Worm (Caenorhabditis elegans) whole organism, young adult: ENCODE data around the gene R151.8.

ENCODE experiments used
- B0035.1 ChIP-seq: sonication (generic microtip); optimal IDR thresholded peaks from 2 replicates; lab custom pipeline; 2016; ENCODE audit warnings: missing genetic modification characterization, mild to moderate bottlenecking, missing compliant biosample characterization, missing genotype, missing genetic modification reagents
- B0261.1 ChIP-seq: sonication (generic microtip); optimal IDR thresholded peaks from 2 replicates; lab custom pipeline; 2016; ENCODE audit warnings: mild to moderate bottlenecking, missing genetic modification characterization, moderate library complexity, missing compliant biosample characterization
- F23B12.7 ChIP-seq: sonication (generic microtip); optimal IDR thresholded peaks from 2 replicates; lab custom pipeline; 2017; ENCODE audit warnings: missing genetic modification characterization, mild to moderate bottlenecking, missing compliant biosample characterization, antibody characterized with exemption, moderate library complexity; ENCODE audit not compliant: insufficient read depth
- F33H1.4 ChIP-seq: fragments of 200-800 bp; sonication (Bioruptor generic); IDR thresholded peaks from 2 replicates; pipeline ENCODE4 v1.3.6; 2022; ENCODE audit warnings: missing genetic modification reagents, missing genetic modification characterization, missing compliant biosample characterization
- F37B4.10 ChIP-seq: fragments of 200-800 bp; sonication (Bioruptor generic); IDR thresholded peaks from 2 replicates; pipeline ENCODE4 v1.3.6; 2022; ENCODE audit warnings: missing genetic modification characterization, missing compliant biosample characterization
- F39B2.1 ChIP-seq: fragments of 200-800 bp; sonication (Bioruptor generic); IDR thresholded peaks from 2 replicates; pipeline ENCODE4 v1.3.6; 2022; ENCODE audit warnings: missing genetic modification reagents, missing genetic modification characterization, missing compliant biosample characterization
- F49E8.2 ChIP-seq: sonication (generic microtip); optimal IDR thresholded peaks from 3 replicates; lab custom pipeline; 2017; ENCODE audit warnings: missing genetic modification characterization, mild to moderate bottlenecking, missing compliant biosample characterization, antibody characterized with exemption, moderate library complexity; ENCODE audit not compliant: insufficient read depth
- K11D2.4 ChIP-seq: fragments of 200-800 bp; sonication (Bioruptor generic); IDR thresholded peaks from 2 replicates; pipeline ENCODE4 v1.3.6; 2022; ENCODE audit warnings: missing genetic modification reagents, missing genetic modification characterization, missing compliant biosample characterization
- Y79H2A.3 ChIP-seq: fragments of 200-800 bp; sonication (Bioruptor generic); conservative IDR thresholded peaks from 2 replicates; pipeline ENCODE4 v1.3.6; 2022; ENCODE audit warnings: missing genetic modification reagents, missing genetic modification characterization, missing compliant biosample characterization
- Y95B8A.8 ChIP-seq: fragments of 200-800 bp; sonication (Bioruptor generic); IDR thresholded peaks from 2 replicates; pipeline ENCODE4 v1.3.6; 2022; ENCODE audit warnings: missing genetic modification reagents, missing genetic modification characterization, missing compliant biosample characterization
- ama-1 ChIP-seq, 3 experiments: fragments of 150-350 bp in 1 of 3; sonication (generic microtip) in 2 of 3; optimal IDR thresholded peaks; 2 replicates each; lab custom pipeline; 2014 to 2018; ENCODE audit warnings: missing biosample characterization in 2 of 3, missing genetic modification characterization in 2 of 3, missing genetic modification reagents in 2 of 3
- athp-1 ChIP-seq: sonication (generic microtip); optimal IDR thresholded peaks from 2 replicates; lab custom pipeline; 2017; ENCODE audit warnings: mild to moderate bottlenecking, missing genetic modification characterization, missing compliant biosample characterization
- attf-3 ChIP-seq: fragments of 200-800 bp; sonication (Bioruptor generic); conservative IDR thresholded peaks from 2 replicates; pipeline ENCODE4 v1.3.6; 2022; ENCODE audit warnings: missing genetic modification reagents, missing genetic modification characterization, missing compliant biosample characterization
- attf-5 ChIP-seq: fragments of 200-800 bp; sonication (Bioruptor generic); optimal IDR thresholded peaks from 2 replicates; lab custom pipeline; 2018; ENCODE audit warnings: mild to moderate bottlenecking, missing genetic modification characterization, missing compliant biosample characterization
- bed-2 ChIP-seq: fragments of 200-800 bp; sonication (Bioruptor generic); IDR thresholded peaks from 2 replicates; pipeline ENCODE4 v1.3.6; 2022; ENCODE audit warnings: missing genetic modification reagents, missing genetic modification characterization, missing compliant biosample characterization
- cebp-1 ChIP-seq, 2 experiments: fragments of 200-800 bp in 1 of 2; sonication (Bioruptor generic) in 1 of 2; sonication (generic microtip) in 1 of 2; IDR thresholded peaks in 1 of 2; optimal IDR thresholded peaks in 1 of 2; 2 replicates each; pipeline versions ENCODE4 v1.3.6 to Lab custom; 2017 to 2022; ENCODE audit warnings: missing compliant biosample characterization in 2 of 2, missing genetic modification characterization in 2 of 2, mild to moderate bottlenecking in 1 of 2, missing genetic modification reagents in 1 of 2, moderate library complexity in 1 of 2
- ceh-100 ChIP-seq: fragments of 200-800 bp; sonication (Bioruptor generic); IDR thresholded peaks from 2 replicates; pipeline ENCODE4 v1.3.6; 2022; ENCODE audit warnings: missing genetic modification reagents, missing genetic modification characterization, missing compliant biosample characterization
- ceh-27 ChIP-seq: fragments of 200-800 bp; sonication (Bioruptor generic); optimal IDR thresholded peaks from 2 replicates; lab custom pipeline; 2018; ENCODE audit warnings: mild to moderate bottlenecking, missing genetic modification characterization, moderate library complexity, missing compliant biosample characterization
- ceh-40 ChIP-seq: fragments of 200-800 bp; sonication (Bioruptor generic); IDR thresholded peaks from 2 replicates; pipeline ENCODE4 v1.3.6; 2022; ENCODE audit warnings: missing genetic modification characterization, missing compliant biosample characterization
- ceh-79 ChIP-seq: sonication (generic microtip); optimal IDR thresholded peaks from 2 replicates; lab custom pipeline; 2017; ENCODE audit warnings: mild to moderate bottlenecking, missing genetic modification characterization, missing compliant biosample characterization
- ceh-91 ChIP-seq: fragments of 200-800 bp; sonication (Bioruptor generic); IDR thresholded peaks from 2 replicates; pipeline ENCODE4 v1.3.6; 2022; ENCODE audit warnings: missing genetic modification reagents, missing genetic modification characterization, missing compliant biosample characterization
- dox-1 ChIP-seq: fragments of 200-800 bp; sonication (Bioruptor generic); IDR thresholded peaks from 2 replicates; pipeline ENCODE4 v1.3.6; 2022; ENCODE audit warnings: missing genetic modification reagents, missing genetic modification characterization, missing compliant biosample characterization
- efl-1 ChIP-seq: fragments of 150-350 bp; optimal IDR thresholded peaks from 2 replicates; lab custom pipeline; 2014; ENCODE audit warnings: missing biosample characterization, missing genetic modification reagents, missing genetic modification characterization
- egl-18 ChIP-seq: fragments of 200-800 bp; sonication (Bioruptor generic); IDR thresholded peaks from 2 replicates; pipeline ENCODE4 v1.3.6; 2022; ENCODE audit warnings: missing genetic modification reagents, missing genetic modification characterization, missing compliant biosample characterization
- ekl-4 ChIP-seq: fragments of 200-800 bp; sonication (Bioruptor generic); IDR thresholded peaks from 2 replicates; pipeline ENCODE4 v1.3.6; 2022; ENCODE audit warnings: missing genetic modification reagents, missing genetic modification characterization, missing compliant biosample characterization
- gei-17 ChIP-seq: fragments of 200-800 bp; sonication (Bioruptor generic); optimal IDR thresholded peaks from 2 replicates; lab custom pipeline; 2018; ENCODE audit warnings: mild to moderate bottlenecking, missing genetic modification characterization, missing compliant biosample characterization
- hmg-1.2 ChIP-seq: fragments of 200-800 bp; sonication (Bioruptor generic); IDR thresholded peaks from 2 replicates; pipeline ENCODE4 v1.3.6; 2022; ENCODE audit warnings: missing genetic modification reagents, missing genetic modification characterization, missing compliant biosample characterization
- lag-1 ChIP-seq: fragments of 200-800 bp; sonication (Bioruptor generic); IDR thresholded peaks from 2 replicates; pipeline ENCODE4 v1.3.6; 2022; ENCODE audit warnings: missing genetic modification reagents, missing genetic modification characterization, missing compliant biosample characterization
- let-607 ChIP-seq, 2 experiments: fragments of 200-800 bp in 1 of 2; sonication (Bioruptor generic) in 1 of 2; sonication (generic microtip) in 1 of 2; optimal IDR thresholded peaks; 2 replicates each; lab custom pipeline; 2016 to 2018; ENCODE audit warnings: mild to moderate bottlenecking in 2 of 2, missing compliant biosample characterization in 2 of 2, missing genetic modification characterization in 2 of 2, moderate library complexity in 2 of 2, missing genotype in 1 of 2
- lin-40 ChIP-seq: sonication (generic microtip); optimal IDR thresholded peaks from 2 replicates; lab custom pipeline; 2016; ENCODE audit warnings: missing genetic modification characterization, mild to moderate bottlenecking, missing compliant biosample characterization, missing genotype, missing genetic modification reagents
- lin-54 ChIP-seq: fragments of 200-800 bp; sonication (Bioruptor generic); optimal IDR thresholded peaks from 2 replicates; lab custom pipeline; 2018; ENCODE audit warnings: mild to moderate bottlenecking, missing genetic modification characterization, missing compliant biosample characterization
- lsy-27 ChIP-seq: sonication (generic microtip); optimal IDR thresholded peaks from 2 replicates; lab custom pipeline; 2017; ENCODE audit warnings: missing genetic modification characterization, mild to moderate bottlenecking, missing compliant biosample characterization, antibody characterized with exemption, missing genotype, borderline replicate concordance; ENCODE audit not compliant: insufficient read depth
- madf-3 ChIP-seq: fragments of 200-800 bp; sonication (Bioruptor generic); IDR thresholded peaks from 2 replicates; pipeline ENCODE4 v1.3.6; 2022; ENCODE audit warnings: missing genetic modification reagents, missing genetic modification characterization, missing compliant biosample characterization
- madf-6 ChIP-seq: fragments of 200-800 bp; sonication (Bioruptor generic); IDR thresholded peaks from 2 replicates; pipeline ENCODE4 v1.3.6; 2022; ENCODE audit warnings: missing genetic modification reagents, missing genetic modification characterization, missing compliant biosample characterization
- mxl-1 ChIP-seq: sonication (generic microtip); optimal IDR thresholded peaks from 2 replicates; lab custom pipeline; 2016; ENCODE audit warnings: missing genetic modification characterization, missing compliant biosample characterization
- nfya-1 ChIP-seq: sonication (generic microtip); optimal IDR thresholded peaks from 2 replicates; lab custom pipeline; 2017; ENCODE audit warnings: antibody characterized with exemption, missing compliant biosample characterization, missing genetic modification characterization, borderline replicate concordance; ENCODE audit not compliant: insufficient read depth
- nfyb-1 ChIP-seq: fragments of 200-800 bp; sonication (Bioruptor generic); IDR thresholded peaks from 2 replicates; pipeline ENCODE4 v1.3.6; 2022; ENCODE audit warnings: missing genetic modification reagents, missing genetic modification characterization, missing compliant biosample characterization
- nhr-179 ChIP-seq: sonication (generic microtip); optimal IDR thresholded peaks from 2 replicates; lab custom pipeline; 2016; ENCODE audit warnings: mild to moderate bottlenecking, missing genetic modification characterization, missing compliant biosample characterization
- nhr-80 ChIP-seq: sonication (generic microtip); optimal IDR thresholded peaks from 2 replicates; lab custom pipeline; 2016; ENCODE audit warnings: missing genetic modification characterization, missing compliant biosample characterization
- pha-4 ChIP-seq: fragments of 150-350 bp; sonication (generic microtip); optimal IDR thresholded peaks from 2 replicates; lab custom pipeline; 2014; ENCODE audit warnings: missing biosample characterization, missing genetic modification reagents, missing genetic modification characterization
- snpc-3.4 ChIP-seq: sonication (generic microtip); optimal IDR thresholded peaks from 2 replicates; lab custom pipeline; 2017; ENCODE audit warnings: missing genetic modification characterization, mild to moderate bottlenecking, missing compliant biosample characterization, antibody characterized with exemption, moderate library complexity, missing genotype, missing genetic modification reagents
- sptf-2 ChIP-seq: fragments of 200-800 bp; sonication (Bioruptor generic); optimal IDR thresholded peaks from 2 replicates; lab custom pipeline; 2018; ENCODE audit warnings: mild to moderate bottlenecking, missing genetic modification characterization, missing compliant biosample characterization
- tbp1 ChIP-seq: fragments of 200-800 bp; sonication (Bioruptor generic); optimal IDR thresholded peaks from 2 replicates; lab custom pipeline; 2018; ENCODE audit warnings: mild to moderate bottlenecking, missing genetic modification characterization, missing compliant biosample characterization
- tbx-9 ChIP-seq: sonication (generic microtip); optimal IDR thresholded peaks from 2 replicates; lab custom pipeline; 2016; ENCODE audit warnings: borderline replicate concordance, missing genetic modification characterization, inconsistent platforms, missing compliant biosample characterization
- xnd-1 ChIP-seq: sonication (generic microtip); optimal IDR thresholded peaks from 2 replicates; lab custom pipeline; 2016; ENCODE audit warnings: missing genotype, missing genetic modification reagents, missing genetic modification characterization, missing compliant biosample characterization
- ztf-18 ChIP-seq: sonication (generic microtip); optimal IDR thresholded peaks from 2 replicates; lab custom pipeline; 2016; ENCODE audit warnings: missing genotype, mild to moderate bottlenecking, missing genetic modification characterization, missing compliant biosample characterization

Gene R151.8

DNA sequence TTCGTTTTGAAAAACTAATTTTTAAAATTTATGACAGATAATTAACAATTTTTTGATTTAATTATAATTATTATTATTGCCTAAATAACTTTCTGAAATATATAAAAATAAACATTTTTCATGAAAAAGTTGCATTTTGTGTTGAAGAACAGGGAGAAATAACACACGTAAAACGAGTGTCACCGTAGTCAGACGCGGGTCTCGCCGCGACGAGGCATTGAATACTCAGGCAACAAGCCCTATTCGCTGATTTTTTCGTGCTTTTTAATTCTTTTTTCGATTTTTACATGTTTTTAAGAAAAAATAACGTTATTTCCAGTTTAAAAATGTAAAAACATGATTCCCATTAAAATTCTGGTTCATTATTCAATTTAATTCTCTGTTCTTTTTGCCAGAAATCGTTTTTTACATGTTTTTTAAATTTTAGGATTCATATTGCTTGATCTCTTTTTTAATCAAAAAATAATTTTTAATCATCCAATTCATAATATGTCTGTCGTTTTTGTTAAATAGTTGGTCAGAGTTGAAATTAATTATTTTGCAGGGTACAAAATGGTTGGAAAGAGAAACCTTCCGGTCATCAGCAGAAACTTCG lies 21.6 kb downstream of the R151.8 start, which contains the start of gene rpl-6:
TSS of gene rpl-6 (plus strand) at position 545 of the 595 bp plus-strand sequence.
- TF ChIP-seq F39B2.1: no peak
- TF ChIP-seq mxl-1 (tag; lab: Kevin White, UChicago): no peak
- no peak for TF ChIP-seq B0035.1
- peak; percentile 64 for TF ChIP-seq attf-5 (GFP tag; lab: Kevin White, UChicago)
- no peak for TF ChIP-seq ceh-40
- TF ChIP-seq B0261.1 (tag; lab: Kevin White, UChicago): no peak
- TF ChIP-seq bed-2 (GFP tag; lab: Robert Waterston, UW): no peak
- peak; percentile 55; the same call in 1 of the 2 replicates for TF ChIP-seq dox-1 (GFP tag; lab: Robert Waterston, UW)
- peak; percentile 68 for TF ChIP-seq efl-1 (GFP tag; lab: Kevin White, UChicago)
- no peak for TF ChIP-seq F37B4.10 (GFP tag; lab: Robert Waterston, UW)
- peak; percentile 32 for TF ChIP-seq nhr-80
- TF ChIP-seq ceh-79 (tag; lab: Kevin White, UChicago): no peak
- peak; percentile 47 for TF ChIP-seq ztf-18
- peak; percentile 85 for TF ChIP-seq snpc-3.4 (tag; lab: Kevin White, UChicago)
- peak; percentile 57 for TF ChIP-seq tbp1 (GFP tag; lab: Kevin White, UChicago)
- peak; percentile 29; the same call in 1 of the 2 replicates for TF ChIP-seq ceh-100 (GFP tag; lab: Robert Waterston, UW)
- no peak for TF ChIP-seq gei-17 (GFP tag; lab: Kevin White, UChicago)
- TF ChIP-seq attf-3 (GFP tag; lab: Robert Waterston, UW): peak; percentile 74
- TF ChIP-seq sptf-2 (GFP tag; lab: Kevin White, UChicago): no peak
- TF ChIP-seq ceh-27 (GFP tag; lab: Kevin White, UChicago): peak; percentile 82
- peak; percentile 84 for TF ChIP-seq madf-3 (GFP tag; lab: Robert Waterston, UW)
- TF ChIP-seq F23B12.7 (tag; lab: Kevin White, UChicago): peak; percentile 79
- peak; percentile 1 for TF ChIP-seq xnd-1 (tag; lab: Kevin White, UChicago)
- no peak for TF ChIP-seq nfya-1 (tag; lab: Kevin White, UChicago)
- TF ChIP-seq lin-54 (GFP tag; lab: Kevin White, UChicago): peak; percentile 80
- peak; percentile 68 for TF ChIP-seq lin-40 (tag; lab: Kevin White, UChicago)
- TF ChIP-seq tbx-9: no peak
- TF ChIP-seq pha-4: peak; percentile 80
- no peak for TF ChIP-seq egl-18 (GFP tag; lab: Robert Waterston, UW)
- TF ChIP-seq nfyb-1 (GFP tag; lab: Robert Waterston, UW): no peak
- TF ChIP-seq let-607 (tag; optimal IDR thresholded peaks at IDR 0.05; lab: Kevin White, UChicago): peak in 1 of 2 experiments; percentile 42
- TF ChIP-seq ekl-4 (GFP tag; lab: Robert Waterston, UW): peak; percentile 86
- TF ChIP-seq hmg-1.2: peak; percentile 86
- peak; percentile 47 for TF ChIP-seq F49E8.2
- TF ChIP-seq ama-1 (optimal IDR thresholded peaks at IDR 0.05; lab: Kevin White, UChicago): peak; percentile 2
- peak in 1 of 2 experiments; percentile 29 for TF ChIP-seq ama-1 (GFP tag; optimal IDR thresholded peaks at IDR 0.05; lab: Kevin White, UChicago)
- peak; percentile 65; the same call in 1 of the 2 replicates for TF ChIP-seq K11D2.4 (GFP tag; lab: Robert Waterston, UW)
- TF ChIP-seq Y95B8A.8 (GFP tag; lab: Robert Waterston, UW): 0 out of 2 replicates have a peak, but pooled peaks have one; percentile 19
- TF ChIP-seq madf-6: peak; percentile 83
- TF ChIP-seq Y79H2A.3: no peak
- peak; percentile 16 for TF ChIP-seq lsy-27
- TF ChIP-seq F33H1.4 (GFP tag; lab: Robert Waterston, UW): peak; percentile 98
- no peak for TF ChIP-seq nhr-179 (tag; lab: Kevin White, UChicago)
- no peak for TF ChIP-seq lag-1 (GFP tag; lab: Robert Waterston, UW)
- no peak for TF ChIP-seq athp-1 (tag; lab: Kevin White, UChicago)
- peak; percentile 82 for TF ChIP-seq ceh-91 (GFP tag; lab: Robert Waterston, UW)
- no peak for TF ChIP-seq cebp-1 (GFP tag; IDR thresholded peaks at IDR 0.05; lab: Robert Waterston, UW)
- peak; percentile 72 for TF ChIP-seq cebp-1 (tag; optimal IDR thresholded peaks at IDR 0.05; lab: Kevin White, UChicago)
